Worm (Caenorhabditis elegans) whole organism, L1 larva: ENCODE data around the gene clp-2.

Experiments used
- aha-1 ChIP-seq: fragments of 150-350 bp; optimal IDR thresholded peaks from 2 replicates; lab custom pipeline; 2014; ENCODE audit warnings: missing biosample characterization, missing genetic modification characterization
- ama-1 ChIP-seq: fragments of 150-350 bp; optimal IDR thresholded peaks from 2 replicates; lab custom pipeline; 2014
- ces-1 ChIP-seq: fragments of 150-350 bp; optimal IDR thresholded peaks from 2 replicates; lab custom pipeline; 2014; ENCODE audit warnings: missing biosample characterization, missing genetic modification reagents, missing genetic modification characterization
- fkh-10 ChIP-seq: sonication (generic microtip); optimal IDR thresholded peaks from 2 replicates; lab custom pipeline; 2017; ENCODE audit warnings: missing biosample characterization, missing genetic modification reagents, missing genetic modification characterization
- nhr-77 ChIP-seq: fragments of 150-350 bp; optimal IDR thresholded peaks from 2 replicates; lab custom pipeline; 2014; ENCODE audit warnings: missing biosample characterization, missing genetic modification characterization
- unc-62 ChIP-seq: fragments of 150-350 bp; optimal IDR thresholded peaks from 2 replicates; lab custom pipeline; 2014; ENCODE audit warnings: missing biosample characterization, missing genetic modification reagents, missing genetic modification characterization

ce11 chrIII:4671949-4672348, 31.9 kb downstream of the clp-2 start, which contains the start of gene srg-13:
- TF ChIP-seq ama-1 (lab: Kevin White, UChicago) (no peak), ces-1 (GFP tag; lab: Kevin White, UChicago) (no peak), nhr-77 (tag; lab: Kevin White, UChicago) (no peak), fkh-10 (GFP tag; lab: Kevin White, UChicago) (no peak), unc-62 (GFP tag; lab: Kevin White, UChicago) (no peak), aha-1 (tag; lab: Kevin White, UChicago) (no peak)
